Worm (Caenorhabditis elegans) whole organism, early embryonic: Measurements from ENCODE around the gene pir-2.

Experiments
- B0310.2 ChIP-seq: sonication (generic microtip); optimal IDR thresholded peaks from 2 replicates; lab custom pipeline; 2016; ENCODE audit warnings: mild to moderate bottlenecking, missing genetic modification characterization, missing compliant biosample characterization
- aly-1 ChIP-seq: sonication (generic microtip); optimal IDR thresholded peaks from 2 replicates; lab custom pipeline; 2016; ENCODE audit warnings: missing genetic modification characterization, missing compliant biosample characterization
- ama-1 ChIP-seq: fragments of 150-350 bp; optimal IDR thresholded peaks from 2 replicates; lab custom pipeline; 2014
- ceh-13 ChIP-seq: fragments of 200-800 bp; sonication (Bioruptor generic); optimal IDR thresholded peaks from 2 replicates; lab custom pipeline; 2018; ENCODE audit warnings: mild to moderate bottlenecking, missing genetic modification characterization, missing compliant biosample characterization
- ets-7 ChIP-seq: sonication (generic microtip); optimal IDR thresholded peaks from 2 replicates; lab custom pipeline; 2016; ENCODE audit warnings: missing genotype, missing genetic modification characterization, missing compliant biosample characterization
- flt-1 ChIP-seq: fragments of 200-800 bp; sonication (Bioruptor generic); IDR thresholded peaks from 2 replicates; pipeline ENCODE4 v1.3.6; 2022; ENCODE audit warnings: missing genetic modification characterization, missing compliant biosample characterization
- hmbx-1 ChIP-seq: sonication (generic microtip); optimal IDR thresholded peaks from 2 replicates; lab custom pipeline; 2016; ENCODE audit warnings: mild to moderate bottlenecking, missing genetic modification characterization, missing compliant biosample characterization
- hmg-4 ChIP-seq: fragments of 200-800 bp; sonication (Bioruptor generic); optimal IDR thresholded peaks from 2 replicates; lab custom pipeline; 2018; ENCODE audit warnings: mild to moderate bottlenecking, missing genetic modification characterization, missing compliant biosample characterization
- hnd-1 ChIP-seq: sonication (generic microtip); optimal IDR thresholded peaks from 2 replicates; lab custom pipeline; 2016; ENCODE audit warnings: missing genetic modification characterization, missing compliant biosample characterization
- pes-1 ChIP-seq: fragments of 200-800 bp; sonication (Bioruptor generic); IDR thresholded peaks from 2 replicates; pipeline ENCODE4 v1.3.6; 2022; ENCODE audit warnings: missing genetic modification reagents, missing genetic modification characterization, missing compliant biosample characterization
- scrt-1 ChIP-seq: fragments of 200-800 bp; sonication (Bioruptor generic); IDR thresholded peaks from 2 replicates; pipeline ENCODE4 v1.3.6; 2022; ENCODE audit warnings: missing genetic modification characterization, missing compliant biosample characterization
- sea-1 ChIP-seq: fragments of 200-800 bp; sonication (Bioruptor generic); conservative IDR thresholded peaks from 2 replicates; pipeline ENCODE4 v1.3.6; 2022; ENCODE audit warnings: missing genetic modification characterization, missing compliant biosample characterization
- tbx-37 ChIP-seq: fragments of 200-800 bp; sonication (Bioruptor generic); conservative IDR thresholded peaks from 2 replicates; pipeline ENCODE4 v1.3.6; 2022; ENCODE audit warnings: missing genetic modification reagents, missing genetic modification characterization, missing compliant biosample characterization

ce11 chrIII:9454730-9455129 lies 11.3 kb upstream of the pir-2 start:
- TF ChIP-seq ama-1 (no peak), ceh-13 (no peak), tbx-37 (no peak), flt-1 (GFP tag; lab: Robert Waterston, UW) (no peak), pes-1 (GFP tag; lab: Robert Waterston, UW) (no peak), scrt-1 (GFP tag; lab: Robert Waterston, UW) (no peak), hmbx-1 (tag; lab: Kevin White, UChicago) (no peak), sea-1 (no peak), hmg-4 (GFP tag; lab: Kevin White, UChicago) (no peak), hnd-1 (tag; lab: Kevin White, UChicago) (no peak), aly-1 (no peak), ets-7 (tag; lab: Kevin White, UChicago) (no peak), B0310.2 (tag; lab: Kevin White, UChicago) (no peak)
